Worm (Caenorhabditis elegans) whole organism, late embryonic: ENCODE results near the gene F14D2.5.

Experiments
- ama-1 ChIP-seq: fragments of 150-350 bp; optimal IDR thresholded peaks from 2 replicates; lab custom pipeline; 2014
- ceh-2 ChIP-seq: sonication (generic microtip); optimal IDR thresholded peaks from 2 replicates; lab custom pipeline; 2016; ENCODE audit warnings: missing genotype, missing genetic modification characterization, missing compliant biosample characterization
- ceh-48 ChIP-seq: sonication (generic microtip); optimal IDR thresholded peaks from 2 replicates; lab custom pipeline; 2016; ENCODE audit warnings: missing genetic modification characterization, inconsistent platforms, missing compliant biosample characterization
- ceh-6 ChIP-seq: fragments of 200-800 bp; sonication (Bioruptor generic); optimal IDR thresholded peaks from 2 replicates; lab custom pipeline; 2018; ENCODE audit warnings: mild to moderate bottlenecking, missing genetic modification characterization, missing compliant biosample characterization
- che-1 ChIP-seq: sonication (generic microtip); optimal IDR thresholded peaks from 2 replicates; lab custom pipeline; 2016; ENCODE audit warnings: mild to moderate bottlenecking, missing genetic modification characterization, missing compliant biosample characterization
- dve-1 ChIP-seq: sonication (generic microtip); optimal IDR thresholded peaks from 2 replicates; lab custom pipeline; 2017; ENCODE audit warnings: antibody characterized with exemption, mild to moderate bottlenecking, missing genetic modification characterization, missing compliant biosample characterization
- hlh-13 ChIP-seq: fragments of 200-800 bp; sonication (Bioruptor generic); optimal IDR thresholded peaks from 2 replicates; lab custom pipeline; 2018; ENCODE audit warnings: mild to moderate bottlenecking, missing genetic modification characterization, missing compliant biosample characterization
- hlh-6 ChIP-seq: sonication (generic microtip); optimal IDR thresholded peaks from 2 replicates; lab custom pipeline; 2016; ENCODE audit warnings: missing genotype, missing genetic modification characterization, missing compliant biosample characterization
- lin-11 ChIP-seq: fragments of 200-800 bp; sonication (Bioruptor generic); optimal IDR thresholded peaks from 2 replicates; lab custom pipeline; 2018; ENCODE audit warnings: mild to moderate bottlenecking, missing genetic modification characterization, missing compliant biosample characterization
- pha-4 ChIP-seq: fragments of 150-350 bp; optimal IDR thresholded peaks from 2 replicates; lab custom pipeline; 2018; ENCODE audit warnings: missing biosample characterization, missing genetic modification reagents, missing genetic modification characterization
- sdc-2 ChIP-seq: sonication (generic microtip); optimal IDR thresholded peaks from 2 replicates; lab custom pipeline; 2016; ENCODE audit warnings: missing genotype, missing genetic modification characterization, missing compliant biosample characterization
- syd-9 ChIP-seq: sonication (generic microtip); optimal IDR thresholded peaks from 2 replicates; lab custom pipeline; 2016; ENCODE audit warnings: mild to moderate bottlenecking, missing genetic modification characterization, moderate library complexity, missing compliant biosample characterization
- ttx-3 ChIP-seq: sonication (generic microtip); optimal IDR thresholded peaks from 2 replicates; lab custom pipeline; 2016; ENCODE audit warnings: missing genetic modification reagents, missing genetic modification characterization, missing compliant biosample characterization
- unc-42 ChIP-seq: sonication (generic microtip); optimal IDR thresholded peaks from 2 replicates; lab custom pipeline; 2016; ENCODE audit warnings: missing genotype, missing genetic modification characterization, missing compliant biosample characterization

ce11 chrII:3296644-3297043, 43.7 kb upstream of the F14D2.5 start, which contains the start of gene btb-16:
- no peak for TF ChIP-seq ama-1 (lab: Kevin White, UChicago)
- TF ChIP-seq pha-4 (tag; lab: Kevin White, UChicago): no peak
- no peak for TF ChIP-seq ceh-6 (GFP tag; lab: Kevin White, UChicago)
- TF ChIP-seq dve-1: no peak
- no peak for TF ChIP-seq ttx-3 (tag; lab: Kevin White, UChicago)
- TF ChIP-seq hlh-13 (GFP tag; lab: Kevin White, UChicago): no peak
- no peak for TF ChIP-seq che-1 (tag; lab: Kevin White, UChicago)
- no peak for TF ChIP-seq sdc-2
- no peak for TF ChIP-seq syd-9 (tag; lab: Kevin White, UChicago)
- no peak for TF ChIP-seq unc-42 (tag; lab: Kevin White, UChicago)
- TF ChIP-seq ceh-2: no peak
- TF ChIP-seq lin-11 (tag; lab: Kevin White, UChicago): no peak
- TF ChIP-seq hlh-6 (tag; lab: Kevin White, UChicago): no peak
- TF ChIP-seq ceh-48 (tag; lab: Kevin White, UChicago): no peak
